Worm (Caenorhabditis elegans): ENCODE measurements around the gene dhs-25.

DNA sequence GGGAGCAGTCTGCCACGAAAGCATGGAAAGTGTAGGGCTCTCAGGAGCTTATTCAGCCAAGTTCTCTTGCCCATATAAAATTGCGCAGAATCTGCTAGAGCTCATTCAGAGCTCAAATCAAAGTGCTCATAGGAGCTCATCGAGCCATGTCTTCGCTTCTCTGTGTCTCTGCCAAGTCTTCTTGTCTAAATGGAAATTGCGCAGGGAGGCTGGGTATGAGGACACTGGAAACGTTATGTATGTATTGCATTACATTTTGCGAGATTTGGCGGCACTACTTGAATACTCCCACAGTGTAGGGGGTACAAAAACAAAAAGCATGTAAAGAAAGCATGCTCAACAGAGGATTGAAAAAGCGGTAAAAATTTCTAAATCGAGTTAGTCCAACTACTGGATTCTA, 49.2 kb upstream of the dhs-25 start:
- no peak for TF ChIP-seq lin-13 (GFP tag; optimal IDR thresholded peaks at IDR 0.05)
- TF ChIP-seq spr-3 (GFP tag; optimal IDR thresholded peaks at IDR 0.05) = no peak
- TF ChIP-seq zfp-2 (tag; optimal IDR thresholded peaks at IDR 0.05) = no peak
- no peak for TF ChIP-seq spr-1 (tag; optimal IDR thresholded peaks at IDR 0.05)
- TF ChIP-seq nhr-10 (tag; optimal IDR thresholded peaks at IDR 0.05) = no peak
- no peak for TF ChIP-seq pha-4 (GFP tag; IDR thresholded peaks at IDR 0.05)
- no peak for TF ChIP-seq pha-4 (tag; optimal IDR thresholded peaks at IDR 0.05)
- TF ChIP-seq ztf-11 (tag; optimal IDR thresholded peaks at IDR 0.05) = no peak
- no peak for TF ChIP-seq ZK337.2 (GFP tag; IDR thresholded peaks at IDR 0.05)
- no peak for TF ChIP-seq ama-1 (optimal IDR thresholded peaks at IDR 0.05)
